Worm (Caenorhabditis elegans) whole organism, L4 larva: ENCODE data around the gene col-167.
"Not testable (repeated sequence)": the region's sequence is repeated elsewhere in the genome, so short reads cannot be mapped to it uniquely, and the experiment has no call there.

Experiments used
- aly-2 ChIP-seq: sonication (generic microtip); optimal IDR thresholded peaks from 2 replicates; lab custom pipeline; 2018; ENCODE audit warnings: missing biosample characterization, missing genetic modification characterization
- dve-1 ChIP-seq: sonication (generic microtip); optimal IDR thresholded peaks from 2 replicates; lab custom pipeline; 2017; ENCODE audit warnings: antibody characterized with exemption, mild to moderate bottlenecking, missing genetic modification characterization, missing compliant biosample characterization; ENCODE audit not compliant: insufficient read depth
- snpc-4 ChIP-seq: fragments of 150-350 bp; optimal IDR thresholded peaks from 2 replicates; lab custom pipeline; 2014; ENCODE audit warnings: missing biosample characterization, missing genetic modification characterization

- TF ChIP-seq snpc-4; aly-2 (tag; lab: Kevin White, UChicago); dve-1 (tag; lab: Kevin White, UChicago): not testable (repeated sequence)
Observed at ce11 chrX:6329542-6330029, 6.3 kb downstream of the col-167 start.
